Worm (Caenorhabditis elegans) whole organism, young adult: ENCODE data around the gene ZK507.1.

Experiments used
- B0019.2 ChIP-seq: fragments of 200-800 bp; sonication (Bioruptor generic); conservative IDR thresholded peaks from 2 replicates; pipeline ENCODE4 v1.3.6; 2022; ENCODE audit warnings: missing genetic modification reagents, missing genetic modification characterization, missing compliant biosample characterization
- B0336.3 ChIP-seq: fragments of 200-800 bp; sonication (Bioruptor generic); IDR thresholded peaks from 2 replicates; pipeline ENCODE4 v1.3.6; 2022; ENCODE audit warnings: missing genetic modification characterization, missing compliant biosample characterization
- C17E4.6 ChIP-seq: fragments of 200-800 bp; sonication (Bioruptor generic); IDR thresholded peaks from 2 replicates; pipeline ENCODE4 v1.3.6; 2022; ENCODE audit warnings: missing genetic modification reagents, missing genetic modification characterization, missing compliant biosample characterization
- D2030.7 ChIP-seq: fragments of 200-800 bp; sonication (Bioruptor generic); IDR thresholded peaks from 2 replicates; pipeline ENCODE4 v1.3.6; 2022; ENCODE audit warnings: missing genetic modification reagents, missing genetic modification characterization, missing compliant biosample characterization
- F10E7.11 ChIP-seq: sonication (generic microtip); optimal IDR thresholded peaks from 2 replicates; lab custom pipeline; 2017; ENCODE audit warnings: mild to moderate bottlenecking, missing genetic modification characterization, moderate library complexity, missing compliant biosample characterization
- F33H1.4 ChIP-seq: fragments of 200-800 bp; sonication (Bioruptor generic); IDR thresholded peaks from 2 replicates; pipeline ENCODE4 v1.3.6; 2022; ENCODE audit warnings: missing genetic modification reagents, missing genetic modification characterization, missing compliant biosample characterization
- F37B4.10 ChIP-seq: fragments of 200-800 bp; sonication (Bioruptor generic); IDR thresholded peaks from 2 replicates; pipeline ENCODE4 v1.3.6; 2022; ENCODE audit warnings: missing genetic modification characterization, missing compliant biosample characterization
- F39B2.1 ChIP-seq: fragments of 200-800 bp; sonication (Bioruptor generic); IDR thresholded peaks from 2 replicates; pipeline ENCODE4 v1.3.6; 2022; ENCODE audit warnings: missing genetic modification reagents, missing genetic modification characterization, missing compliant biosample characterization
- F49E8.2 ChIP-seq: sonication (generic microtip); optimal IDR thresholded peaks from 3 replicates; lab custom pipeline; 2017; ENCODE audit warnings: missing genetic modification characterization, mild to moderate bottlenecking, missing compliant biosample characterization, antibody characterized with exemption, moderate library complexity; ENCODE audit not compliant: insufficient read depth
- F57C9.4 ChIP-seq: sonication (generic microtip); optimal IDR thresholded peaks from 2 replicates; lab custom pipeline; 2017; ENCODE audit warnings: mild to moderate bottlenecking, missing genetic modification characterization, missing compliant biosample characterization
- Y53G8AR.9 ChIP-seq: fragments of 200-800 bp; sonication (Bioruptor generic); conservative IDR thresholded peaks from 2 replicates; pipeline ENCODE4 v1.3.6; 2022; ENCODE audit warnings: missing genetic modification reagents, missing genetic modification characterization, missing compliant biosample characterization
- Y56A3A.18 ChIP-seq: fragments of 200-800 bp; sonication (Bioruptor generic); IDR thresholded peaks from 2 replicates; pipeline ENCODE4 v1.3.6; 2022; ENCODE audit warnings: missing genetic modification reagents, missing genetic modification characterization, missing compliant biosample characterization
- Y67H2A.10 ChIP-seq: fragments of 200-800 bp; sonication (Bioruptor generic); conservative IDR thresholded peaks from 2 replicates; pipeline ENCODE4 v1.3.6; 2022; ENCODE audit warnings: missing genetic modification reagents, missing genetic modification characterization, missing compliant biosample characterization
- attf-5 ChIP-seq: fragments of 200-800 bp; sonication (Bioruptor generic); optimal IDR thresholded peaks from 2 replicates; lab custom pipeline; 2018; ENCODE audit warnings: mild to moderate bottlenecking, missing genetic modification characterization, missing compliant biosample characterization
- attf-6 ChIP-seq: fragments of 200-800 bp; sonication (Bioruptor generic); IDR thresholded peaks from 2 replicates; pipeline ENCODE4 v1.3.6; 2022; ENCODE audit warnings: missing genetic modification reagents, missing genetic modification characterization, missing compliant biosample characterization
- bed-2 ChIP-seq: fragments of 200-800 bp; sonication (Bioruptor generic); IDR thresholded peaks from 2 replicates; pipeline ENCODE4 v1.3.6; 2022; ENCODE audit warnings: missing genetic modification reagents, missing genetic modification characterization, missing compliant biosample characterization
- cebp-2 ChIP-seq: fragments of 200-800 bp; sonication (Bioruptor generic); IDR thresholded peaks from 2 replicates; pipeline ENCODE4 v1.3.6; 2022; ENCODE audit warnings: missing genetic modification characterization, missing compliant biosample characterization
- ceh-27 ChIP-seq: fragments of 200-800 bp; sonication (Bioruptor generic); optimal IDR thresholded peaks from 2 replicates; lab custom pipeline; 2018; ENCODE audit warnings: mild to moderate bottlenecking, missing genetic modification characterization, moderate library complexity, missing compliant biosample characterization
- ceh-40 ChIP-seq: fragments of 200-800 bp; sonication (Bioruptor generic); IDR thresholded peaks from 2 replicates; pipeline ENCODE4 v1.3.6; 2022; ENCODE audit warnings: missing genetic modification characterization, missing compliant biosample characterization
- dox-1 ChIP-seq: fragments of 200-800 bp; sonication (Bioruptor generic); IDR thresholded peaks from 2 replicates; pipeline ENCODE4 v1.3.6; 2022; ENCODE audit warnings: missing genetic modification reagents, missing genetic modification characterization, missing compliant biosample characterization
- dpl-1 ChIP-seq: fragments of 150-350 bp; optimal IDR thresholded peaks from 2 replicates; lab custom pipeline; 2014; ENCODE audit warnings: missing biosample characterization, missing genetic modification reagents, missing genetic modification characterization
- ekl-4 ChIP-seq: fragments of 200-800 bp; sonication (Bioruptor generic); IDR thresholded peaks from 2 replicates; pipeline ENCODE4 v1.3.6; 2022; ENCODE audit warnings: missing genetic modification reagents, missing genetic modification characterization, missing compliant biosample characterization
- fkh-3 ChIP-seq: sonication (generic microtip); optimal IDR thresholded peaks from 2 replicates; lab custom pipeline; 2016; ENCODE audit warnings: mild to moderate bottlenecking, missing genetic modification characterization, missing compliant biosample characterization
- hlh-12 ChIP-seq: sonication (generic microtip); optimal IDR thresholded peaks from 2 replicates; lab custom pipeline; 2016; ENCODE audit warnings: missing genetic modification characterization, missing compliant biosample characterization
- hlh-26 ChIP-seq: fragments of 200-800 bp; sonication (Bioruptor generic); conservative IDR thresholded peaks from 2 replicates; pipeline ENCODE4 v1.3.6; 2022; ENCODE audit warnings: missing genetic modification reagents, missing genetic modification characterization, missing compliant biosample characterization
- hmg-1.2 ChIP-seq: fragments of 200-800 bp; sonication (Bioruptor generic); IDR thresholded peaks from 2 replicates; pipeline ENCODE4 v1.3.6; 2022; ENCODE audit warnings: missing genetic modification reagents, missing genetic modification characterization, missing compliant biosample characterization
- hmg-20 ChIP-seq: fragments of 200-800 bp; sonication (Bioruptor generic); IDR thresholded peaks from 2 replicates; pipeline ENCODE4 v1.3.6; 2022; ENCODE audit warnings: missing genetic modification reagents, missing genetic modification characterization, missing compliant biosample characterization
- let-526 ChIP-seq: fragments of 200-800 bp; sonication (Bioruptor generic); IDR thresholded peaks from 2 replicates; pipeline ENCODE4 v1.3.6; 2022; ENCODE audit warnings: missing genetic modification reagents, missing genetic modification characterization, missing compliant biosample characterization
- let-607 ChIP-seq, 2 experiments: fragments of 200-800 bp in 1 of 2; sonication (Bioruptor generic) in 1 of 2; sonication (generic microtip) in 1 of 2; optimal IDR thresholded peaks; 2 replicates each; lab custom pipeline; 2016 to 2018; ENCODE audit warnings: mild to moderate bottlenecking in 2 of 2, missing compliant biosample characterization in 2 of 2, missing genetic modification characterization in 2 of 2, moderate library complexity in 2 of 2, missing genotype in 1 of 2
- lin-54 ChIP-seq: fragments of 200-800 bp; sonication (Bioruptor generic); optimal IDR thresholded peaks from 2 replicates; lab custom pipeline; 2018; ENCODE audit warnings: mild to moderate bottlenecking, missing genetic modification characterization, missing compliant biosample characterization
- lir-1 ChIP-seq: fragments of 200-800 bp; sonication (Bioruptor generic); conservative IDR thresholded peaks from 2 replicates; pipeline ENCODE4 v1.3.6; 2022; ENCODE audit warnings: missing genetic modification reagents, missing genetic modification characterization, missing compliant biosample characterization
- lsl-1 ChIP-seq: fragments of 200-800 bp; sonication (Bioruptor generic); optimal IDR thresholded peaks from 2 replicates; lab custom pipeline; 2018; ENCODE audit warnings: mild to moderate bottlenecking, missing genetic modification characterization, moderate library complexity, missing compliant biosample characterization
- madf-10 ChIP-seq: sonication (generic microtip); optimal IDR thresholded peaks from 2 replicates; lab custom pipeline; 2016; ENCODE audit warnings: mild to moderate bottlenecking, missing genetic modification characterization, missing compliant biosample characterization
- madf-8 ChIP-seq: fragments of 200-800 bp; sonication (Bioruptor generic); conservative IDR thresholded peaks from 2 replicates; pipeline ENCODE4 v1.3.6; 2022; ENCODE audit warnings: missing genetic modification reagents, missing genetic modification characterization, missing compliant biosample characterization
- mcd-1 ChIP-seq: fragments of 200-800 bp; sonication (Bioruptor generic); IDR thresholded peaks from 2 replicates; pipeline ENCODE4 v1.3.6; 2022; ENCODE audit warnings: missing genetic modification reagents, missing genetic modification characterization, missing compliant biosample characterization
- mes-4 ChIP-seq: sonication (generic microtip); optimal IDR thresholded peaks from 2 replicates; lab custom pipeline; 2016; ENCODE audit warnings: missing genotype, missing genetic modification characterization, missing compliant biosample characterization
- nfyb-1 ChIP-seq: fragments of 200-800 bp; sonication (Bioruptor generic); IDR thresholded peaks from 2 replicates; pipeline ENCODE4 v1.3.6; 2022; ENCODE audit warnings: missing genetic modification reagents, missing genetic modification characterization, missing compliant biosample characterization
- nhr-120 ChIP-seq: fragments of 200-800 bp; sonication (Bioruptor generic); IDR thresholded peaks from 2 replicates; pipeline ENCODE4 v1.3.6; 2022; ENCODE audit warnings: missing genetic modification characterization, missing compliant biosample characterization
- sdz-38 ChIP-seq: sonication (generic microtip); optimal IDR thresholded peaks from 2 replicates; lab custom pipeline; 2016; ENCODE audit warnings: missing genotype, missing genetic modification characterization, missing compliant biosample characterization
- snpc-1.3 ChIP-seq: sonication (generic microtip); optimal IDR thresholded peaks from 2 replicates; lab custom pipeline; 2017; ENCODE audit warnings: missing genetic modification characterization, mild to moderate bottlenecking, missing compliant biosample characterization, antibody characterized with exemption, moderate library complexity, missing genotype, missing genetic modification reagents; ENCODE audit not compliant: insufficient read depth
- snpc-3.4 ChIP-seq: sonication (generic microtip); optimal IDR thresholded peaks from 2 replicates; lab custom pipeline; 2017; ENCODE audit warnings: missing genetic modification characterization, mild to moderate bottlenecking, missing compliant biosample characterization, antibody characterized with exemption, moderate library complexity, missing genotype, missing genetic modification reagents
- somi-1 ChIP-seq: fragments of 200-800 bp; sonication (Bioruptor generic); optimal IDR thresholded peaks from 2 replicates; lab custom pipeline; 2018; ENCODE audit warnings: mild to moderate bottlenecking, missing genetic modification characterization, missing compliant biosample characterization
- tbx-9 ChIP-seq: sonication (generic microtip); optimal IDR thresholded peaks from 2 replicates; lab custom pipeline; 2016; ENCODE audit warnings: borderline replicate concordance, missing genetic modification characterization, inconsistent platforms, missing compliant biosample characterization
- tlf-1 ChIP-seq: fragments of 200-800 bp; sonication (Bioruptor generic); optimal IDR thresholded peaks from 2 replicates; lab custom pipeline; 2018; ENCODE audit warnings: mild to moderate bottlenecking, missing genetic modification characterization, missing compliant biosample characterization
- unc-62 ChIP-seq: fragments of 150-350 bp; optimal IDR thresholded peaks from 2 replicates; lab custom pipeline; 2014; ENCODE audit warnings: missing biosample characterization, missing genetic modification reagents, missing genetic modification characterization
- ztf-18 ChIP-seq: sonication (generic microtip); optimal IDR thresholded peaks from 2 replicates; lab custom pipeline; 2016; ENCODE audit warnings: missing genotype, mild to moderate bottlenecking, missing genetic modification characterization, missing compliant biosample characterization
- ztf-26 ChIP-seq: sonication (generic microtip); optimal IDR thresholded peaks from 2 replicates; lab custom pipeline; 2017; ENCODE audit warnings: missing genetic modification characterization, missing compliant biosample characterization
- ztf-3 ChIP-seq: fragments of 200-800 bp; sonication (Bioruptor generic); optimal IDR thresholded peaks from 2 replicates; lab custom pipeline; 2018; ENCODE audit warnings: mild to moderate bottlenecking, missing genetic modification characterization, missing compliant biosample characterization

ZK507.1 gene

ce11 chrIII:9054414-9055147 is 46.5 kb downstream of the ZK507.1 start, which contains the start of gene cls-2:
cls-2 (plus strand) TSS chrIII:9055048.
- no peak for TF ChIP-seq B0019.2 (GFP tag; lab: Robert Waterston, UW)
- TF ChIP-seq nhr-120: no peak
- TF ChIP-seq F57C9.4: no peak
- peak; percentile 66 for TF ChIP-seq lin-54 (GFP tag; lab: Kevin White, UChicago)
- TF ChIP-seq Y53G8AR.9 (GFP tag; lab: Robert Waterston, UW): 0 out of 2 replicates have a peak, but pooled peaks have one; percentile 45
- no peak for TF ChIP-seq ceh-27 (GFP tag; lab: Kevin White, UChicago)
- TF ChIP-seq snpc-1.3 (tag; lab: Kevin White, UChicago): peak; percentile 43
- TF ChIP-seq ceh-40: no peak
- peak; percentile 28 for TF ChIP-seq dpl-1
- no peak for TF ChIP-seq ztf-26
- no peak for TF ChIP-seq lir-1 (GFP tag; lab: Robert Waterston, UW)
- TF ChIP-seq let-526: no peak
- TF ChIP-seq F33H1.4 (GFP tag; lab: Robert Waterston, UW): peak; percentile 87
- TF ChIP-seq D2030.7 (GFP tag; lab: Robert Waterston, UW): peak; percentile 57
- no peak for TF ChIP-seq attf-5 (GFP tag; lab: Kevin White, UChicago)
- TF ChIP-seq attf-6 (GFP tag; lab: Robert Waterston, UW): no peak
- TF ChIP-seq somi-1: no peak
- no peak for TF ChIP-seq hlh-26 (GFP tag; lab: Robert Waterston, UW)
- no peak for TF ChIP-seq nfyb-1 (GFP tag; lab: Robert Waterston, UW)
- peak; percentile 39 for TF ChIP-seq madf-8 (GFP tag; lab: Robert Waterston, UW)
- TF ChIP-seq tlf-1 (GFP tag; lab: Kevin White, UChicago): no peak
- no peak for TF ChIP-seq mes-4 (tag; lab: Kevin White, UChicago)
- no peak for TF ChIP-seq fkh-3 (tag; lab: Kevin White, UChicago)
- TF ChIP-seq ekl-4: no peak
- TF ChIP-seq snpc-3.4 (tag; lab: Kevin White, UChicago): peak; percentile 41
- TF ChIP-seq bed-2 (GFP tag; lab: Robert Waterston, UW): no peak
- TF ChIP-seq hlh-12 (tag; lab: Kevin White, UChicago): no peak
- no peak for TF ChIP-seq tbx-9
- TF ChIP-seq B0336.3 (GFP tag; lab: Robert Waterston, UW): no peak
- TF ChIP-seq unc-62 (GFP tag; lab: Kevin White, UChicago): no peak
- TF ChIP-seq hmg-1.2 (GFP tag; lab: Robert Waterston, UW): no peak
- TF ChIP-seq mcd-1 (GFP tag; lab: Robert Waterston, UW): no peak
- peak; percentile 48 for TF ChIP-seq F49E8.2 (tag; lab: Kevin White, UChicago)
- TF ChIP-seq ztf-3 (GFP tag; lab: Kevin White, UChicago): no peak
- no peak for TF ChIP-seq Y56A3A.18 (GFP tag; lab: Robert Waterston, UW)
- TF ChIP-seq hmg-20 (GFP tag; lab: Robert Waterston, UW): no peak
- no peak for TF ChIP-seq F37B4.10 (GFP tag; lab: Robert Waterston, UW)
- no peak; the same call in 1 of the 2 replicates for TF ChIP-seq dox-1 (GFP tag; lab: Robert Waterston, UW)
- no peak for TF ChIP-seq ztf-18 (tag; lab: Kevin White, UChicago)
- no peak for TF ChIP-seq F10E7.11 (tag; lab: Kevin White, UChicago)
- no peak for TF ChIP-seq let-607 (tag; optimal IDR thresholded peaks at IDR 0.05; lab: Kevin White, UChicago)
- no peak for TF ChIP-seq madf-10 (tag; lab: Kevin White, UChicago)
- TF ChIP-seq F39B2.1 (GFP tag; lab: Robert Waterston, UW): no peak
- no peak for TF ChIP-seq C17E4.6 (GFP tag; lab: Robert Waterston, UW)
- no peak for TF ChIP-seq Y67H2A.10 (GFP tag; lab: Robert Waterston, UW)
- peak; percentile 50 for TF ChIP-seq lsl-1 (GFP tag; lab: Kevin White, UChicago)
- TF ChIP-seq sdz-38: no peak
- no peak for TF ChIP-seq cebp-2 (GFP tag; lab: Robert Waterston, UW)
